Worm (Caenorhabditis elegans): Measurements from ENCODE around the gene flr-4.

DNA sequence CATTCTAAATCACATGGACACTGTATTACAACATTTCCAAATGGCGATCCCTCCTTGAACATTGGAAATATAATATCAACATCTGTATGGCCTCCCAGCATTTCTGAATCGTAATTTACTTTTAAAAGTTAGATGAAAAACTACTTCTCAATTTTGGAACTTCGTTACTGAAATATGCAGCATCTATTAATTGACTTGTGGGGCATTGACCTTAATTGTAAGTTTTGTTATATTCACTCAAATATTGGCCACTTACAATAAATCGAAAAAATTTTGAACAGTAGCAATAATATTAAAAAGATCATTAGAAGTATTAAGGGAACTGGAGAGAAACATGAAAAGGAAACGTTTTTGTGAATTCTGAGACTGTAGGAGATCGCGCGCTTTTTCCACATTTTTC is 20.0 kb upstream of the flr-4 start, which contains the start of gene mam-6:
- TF ChIP-seq hlh-8 (tag; optimal IDR thresholded peaks at IDR 0.05) (no peak), ceh-24 (tag; optimal IDR thresholded peaks at IDR 0.05) (no peak), dmd-4 (tag; optimal IDR thresholded peaks at IDR 0.05; ENCODE audit: borderline replicate concordance) (no peak), zip-5 (tag; optimal IDR thresholded peaks at IDR 0.05) (no peak), unc-86 (tag; optimal IDR thresholded peaks at IDR 0.05) (no peak), pag-3 (tag; optimal IDR thresholded peaks at IDR 0.05; ENCODE audit: borderline replicate concordance) (no peak), ama-1 (optimal IDR thresholded peaks at IDR 0.05) (no peak)

All from whole organism, late embryonic.